Fruit fly (Drosophila melanogaster) whole organism, prepupa: ENCODE results near the gene Plp.

Experiments used
- CG10631 ChIP-seq: fragments of 200-800 bp; sonication (Bioruptor generic); optimal IDR thresholded peaks from 2 replicates; lab custom pipeline; 2016; ENCODE audit warnings: missing biosample characterization, missing genetic modification characterization
- CG10669 ChIP-seq: fragments of 200-800 bp; sonication (Bioruptor generic); optimal IDR thresholded peaks from 3 replicates; lab custom pipeline; 2018; ENCODE audit warnings: missing biosample characterization, mild to moderate bottlenecking, missing genetic modification characterization, moderate library complexity
- CG11294 ChIP-seq: fragments of 200-800 bp; sonication (Bioruptor generic); IDR thresholded peaks from 2 replicates; pipeline ENCODE4 v1.3.6; 2022; ENCODE audit warnings: missing biosample characterization, missing genetic modification characterization
- CG15336 ChIP-seq: fragments of 200-800 bp; sonication (Bioruptor generic); IDR thresholded peaks from 2 replicates; pipeline ENCODE4 v1.3.6; 2022; ENCODE audit warnings: missing biosample characterization, missing genetic modification characterization
- CG1621 ChIP-seq: fragments of 200-800 bp; sonication (Bioruptor generic); optimal IDR thresholded peaks from 3 replicates; lab custom pipeline; 2018; ENCODE audit warnings: missing biosample characterization, mild to moderate bottlenecking, missing genetic modification characterization
- CG3032 ChIP-seq: fragments of 200-800 bp; optimal IDR thresholded peaks from 2 replicates; lab custom pipeline; 2019; ENCODE audit warnings: missing biosample characterization, mild to moderate bottlenecking, missing genetic modification characterization, moderate library complexity
- CG31627 ChIP-seq: fragments of 200-800 bp; sonication (Bioruptor generic); optimal IDR thresholded peaks from 3 replicates; lab custom pipeline; 2016; ENCODE audit warnings: missing biosample characterization, missing genetic modification characterization
- CG32006 ChIP-seq: fragments of 200-800 bp; sonication (Bioruptor generic); optimal IDR thresholded peaks from 3 replicates; lab custom pipeline; 2017; ENCODE audit warnings: missing biosample characterization, mild to moderate bottlenecking, missing genetic modification characterization
- CG34406 ChIP-seq: fragments of 200-800 bp; sonication (Bioruptor generic); optimal IDR thresholded peaks from 3 replicates; lab custom pipeline; 2016; ENCODE audit warnings: missing biosample characterization, missing genetic modification characterization
- CG6163 ChIP-seq: fragments of 200-800 bp; sonication (Bioruptor generic); IDR thresholded peaks from 3 replicates; pipeline ENCODE4 v1.3.6; 2022; ENCODE audit warnings: missing biosample characterization, missing genetic modification characterization
- CG6276 ChIP-seq: fragments of 200-800 bp; sonication (Bioruptor generic); optimal IDR thresholded peaks from 2 replicates; lab custom pipeline; 2017; ENCODE audit warnings: missing biosample characterization, mild to moderate bottlenecking, missing genetic modification characterization
- CG6792 ChIP-seq: fragments of 200-800 bp; sonication (Bioruptor generic); optimal IDR thresholded peaks from 3 replicates; lab custom pipeline; 2016; ENCODE audit warnings: missing biosample characterization, missing genetic modification characterization
- CG6854 ChIP-seq: fragments of 200-800 bp; sonication (Bioruptor generic); optimal IDR thresholded peaks from 2 replicates; lab custom pipeline; 2017; ENCODE audit warnings: missing biosample characterization, mild to moderate bottlenecking, missing genetic modification characterization
- CG7368 ChIP-seq: fragments of 200-800 bp; sonication (Bioruptor generic); optimal IDR thresholded peaks from 3 replicates; lab custom pipeline; 2016; ENCODE audit warnings: missing biosample characterization, missing genetic modification characterization
- CG8119 ChIP-seq: fragments of 200-800 bp; sonication (Bioruptor generic); IDR thresholded peaks from 3 replicates; pipeline ENCODE4 v1.3.6; 2022; ENCODE audit warnings: missing biosample characterization, missing genetic modification characterization
- CG8319 ChIP-seq: fragments of 200-800 bp; sonication (Bioruptor generic); optimal IDR thresholded peaks from 3 replicates; lab custom pipeline; 2016; ENCODE audit warnings: missing biosample characterization, missing genetic modification characterization
- CG8632 ChIP-seq: fragments of 200-800 bp; sonication (Bioruptor generic); optimal IDR thresholded peaks from 3 replicates; lab custom pipeline; 2016; ENCODE audit warnings: missing biosample characterization, missing genetic modification characterization
- CG9139 ChIP-seq: fragments of 200-800 bp; sonication (Bioruptor generic); optimal IDR thresholded peaks from 3 replicates; lab custom pipeline; 2017; ENCODE audit warnings: missing biosample characterization, mild to moderate bottlenecking, missing genetic modification characterization
- Eip75B ChIP-seq: fragments of 200-800 bp; sonication (Bioruptor generic); optimal IDR thresholded peaks from 3 replicates; lab custom pipeline; 2016; ENCODE audit warnings: missing biosample characterization, missing genetic modification characterization
- Ets21C ChIP-seq: fragments of 200-800 bp; sonication (Bioruptor generic); optimal IDR thresholded peaks from 3 replicates; lab custom pipeline; 2016; ENCODE audit warnings: missing biosample characterization, missing genetic modification characterization
- Ets96B ChIP-seq: fragments of 200-800 bp; optimal IDR thresholded peaks from 2 replicates; lab custom pipeline; 2019; ENCODE audit warnings: missing biosample characterization, mild to moderate bottlenecking, missing genetic modification characterization, moderate library complexity
- Hr38 ChIP-seq: sonication (Bioruptor generic); optimal IDR thresholded peaks from 2 replicates; lab custom pipeline; 2016; ENCODE audit warnings: missing biosample characterization, missing genetic modification characterization
- Hr4 ChIP-seq: fragments of 200-800 bp; sonication (Bioruptor generic); optimal IDR thresholded peaks from 3 replicates; lab custom pipeline; 2016; ENCODE audit warnings: missing biosample characterization, missing genetic modification characterization
- Lpt ChIP-seq: fragments of 200-800 bp; sonication (Bioruptor generic); optimal IDR thresholded peaks from 3 replicates; lab custom pipeline; 2016; ENCODE audit warnings: missing biosample characterization, missing genetic modification characterization
- Met ChIP-seq: fragments of 200-800 bp; sonication (Bioruptor generic); optimal IDR thresholded peaks from 3 replicates; lab custom pipeline; 2016; ENCODE audit warnings: missing biosample characterization, missing genetic modification characterization
- Sox102F ChIP-seq: fragments of 200-800 bp; sonication (Bioruptor generic); optimal IDR thresholded peaks from 2 replicates; lab custom pipeline; 2016; ENCODE audit warnings: missing biosample characterization, mild to moderate bottlenecking, missing genetic modification characterization
- Sox14 ChIP-seq: fragments of 200-800 bp; sonication (Bioruptor generic); optimal IDR thresholded peaks from 3 replicates; lab custom pipeline; 2016; ENCODE audit warnings: missing biosample characterization, missing genetic modification characterization
- Sox15 ChIP-seq: fragments of 200-800 bp; sonication (Bioruptor generic); optimal IDR thresholded peaks from 3 replicates; lab custom pipeline; 2016; ENCODE audit warnings: missing biosample characterization, missing genetic modification characterization
- acj6 ChIP-seq: fragments of 200-800 bp; sonication (Bioruptor generic); optimal IDR thresholded peaks from 3 replicates; lab custom pipeline; 2016; ENCODE audit warnings: missing biosample characterization, missing genetic modification characterization
- dac ChIP-seq: fragments of 200-800 bp; sonication (Bioruptor generic); optimal IDR thresholded peaks from 2 replicates; lab custom pipeline; 2017; ENCODE audit warnings: missing biosample characterization, mild to moderate bottlenecking, missing genetic modification characterization
- dsx ChIP-seq: fragments of 200-800 bp; optimal IDR thresholded peaks from 3 replicates; lab custom pipeline; 2019; ENCODE audit warnings: missing biosample characterization, mild to moderate bottlenecking, missing genetic modification characterization, moderate library complexity; ENCODE audit not compliant: poor library complexity, severe bottlenecking
- esn ChIP-seq: fragments of 200-800 bp; sonication (Bioruptor generic); optimal IDR thresholded peaks from 2 replicates; lab custom pipeline; 2016; ENCODE audit warnings: missing biosample characterization, mild to moderate bottlenecking, missing genetic modification characterization, moderate library complexity
- fd59A ChIP-seq: fragments of 200-800 bp; sonication (Bioruptor generic); optimal IDR thresholded peaks from 2 replicates; lab custom pipeline; 2017; ENCODE audit warnings: missing biosample characterization, mild to moderate bottlenecking, missing genetic modification characterization, missing genetic modification reagents
- fkh ChIP-seq: fragments of 200-800 bp; sonication (Bioruptor generic); optimal IDR thresholded peaks from 3 replicates; lab custom pipeline; 2017; ENCODE audit warnings: missing biosample characterization, mild to moderate bottlenecking, missing genetic modification characterization, moderate library complexity
- net ChIP-seq: fragments of 200-800 bp; sonication (Bioruptor generic); optimal IDR thresholded peaks from 3 replicates; lab custom pipeline; 2016; ENCODE audit warnings: missing biosample characterization, missing genetic modification characterization
- spab ChIP-seq: fragments of 200-800 bp; sonication (Bioruptor generic); optimal IDR thresholded peaks from 2 replicates; lab custom pipeline; 2017; ENCODE audit warnings: missing biosample characterization, mild to moderate bottlenecking, missing genetic modification characterization, missing genetic modification reagents
- topi ChIP-seq: fragments of 200-800 bp; sonication (Bioruptor generic); optimal IDR thresholded peaks from 3 replicates; lab custom pipeline; 2016; ENCODE audit warnings: missing biosample characterization, missing genetic modification characterization
- vri ChIP-seq: fragments of 200-800 bp; sonication (Bioruptor generic); optimal IDR thresholded peaks from 3 replicates; lab custom pipeline; 2016; ENCODE audit warnings: missing biosample characterization, mild to moderate bottlenecking, missing genetic modification characterization

The Plp gene

dm6 chr3L:15136659-15137572 is 42.4 kb upstream of the Plp start, which contains the start of gene CG12316 (continued):
- TF ChIP-seq Ets96B (tag; lab: Kevin White, UChicago) (peak; percentile 94), CG10669 (GFP tag; lab: Kevin White, UChicago) (peak; percentile 95), topi (GFP tag; lab: Kevin White, UChicago) (peak; percentile 97), CG8632 (GFP tag; lab: Kevin White, UChicago) (peak; percentile 94), CG8319 (peak; percentile 94), Lpt (peak; percentile 85), CG7368 (GFP tag; lab: Kevin White, UChicago) (peak; percentile 95), CG6163 (peak; percentile 95), CG15336 (GFP tag; lab: Robert Waterston, UW) (peak; percentile 96), CG11294 (peak; percentile 72), CG6276 (GFP tag; lab: Kevin White, UChicago) (peak; percentile 95)

- TF ChIP-seq Met (no peak), CG6792 (GFP tag; lab: Kevin White, UChicago) (no peak), Sox102F (GFP tag; lab: Kevin White, UChicago) (no peak), Sox15 (GFP tag; lab: Kevin White, UChicago) (no peak), spab (GFP tag; lab: Kevin White, UChicago) (no peak), acj6 (GFP tag; lab: Kevin White, UChicago) (no peak), net (GFP tag; lab: Kevin White, UChicago) (no peak), CG6276 (GFP tag; lab: Kevin White, UChicago) (no peak), Sox14 (GFP tag; lab: Kevin White, UChicago) (no peak), vri (no peak), Ets21C (GFP tag; lab: Kevin White, UChicago) (no peak), CG10631 (no peak), dac (GFP tag; lab: Kevin White, UChicago) (no peak), Hr4 (no peak), Hr38 (GFP tag; lab: Kevin White, UChicago) (no peak), fd59A (GFP tag; lab: Kevin White, UChicago) (no peak), CG34406 (no peak)
Measured at dm6 chr3L:15131278-15131677, 36.8 kb upstream of the Plp start, which contains the start of gene CG13457. Gene CG13457, minus strand, starts transcription at chr3L:15131378.

- TF ChIP-seq CG10631, result peak; percentile 25
- TF ChIP-seq Sox15 (GFP tag; lab: Kevin White, UChicago), result no peak
- no peak for TF ChIP-seq Eip75B (GFP tag; lab: Kevin White, UChicago)
- no peak for TF ChIP-seq dac (GFP tag; lab: Kevin White, UChicago)
- no peak for TF ChIP-seq fkh (GFP tag; lab: Kevin White, UChicago)
- TF ChIP-seq esn (GFP tag; lab: Kevin White, UChicago), result no peak
- no peak for TF ChIP-seq CG6854 (GFP tag; lab: Kevin White, UChicago)
Measured at dm6 chr3L:15125717-15126116, 31.2 kb upstream of the Plp start.

dm6 chr3L:15125077-15125652 is 30.6 kb upstream of the Plp start, which contains the start of gene CG16959:
Gene CG16959, minus strand, starts transcription at chr3L:15125321.
- TF ChIP-seq Sox15 (GFP tag; lab: Kevin White, UChicago), result no peak
- no peak for TF ChIP-seq vri
- TF ChIP-seq CG1621, result peak; percentile 41
- TF ChIP-seq CG6792 (GFP tag; lab: Kevin White, UChicago), result no peak
- TF ChIP-seq CG10631, result no peak
- 0 out of 3 replicates have a peak, but pooled peaks have one; percentile 19 for TF ChIP-seq CG8119 (GFP tag; lab: Robert Waterston, UW)
- no peak for TF ChIP-seq CG31627 (GFP tag; lab: Kevin White, UChicago)
- no peak for TF ChIP-seq CG3032 (tag; lab: Kevin White, UChicago)
- TF ChIP-seq CG32006 (GFP tag; lab: Kevin White, UChicago), result no peak
- no peak for TF ChIP-seq CG9139
- TF ChIP-seq CG34406, result no peak
- peak; percentile 29 for TF ChIP-seq dsx (GFP tag; lab: Kevin White, UChicago)
- TF ChIP-seq CG6854 (GFP tag; lab: Kevin White, UChicago), result peak; percentile 80
- no peak for TF ChIP-seq Sox14 (GFP tag; lab: Kevin White, UChicago)
- TF ChIP-seq acj6 (GFP tag; lab: Kevin White, UChicago), result no peak
- no peak for TF ChIP-seq CG8632 (GFP tag; lab: Kevin White, UChicago)
- TF ChIP-seq, all 60 proteins: peak for 4
